Fruit fly (Drosophila melanogaster): ENCODE data around the gene CG12111.

dm6 chrX:8534734-8535133, 36.0 kb downstream of the CG12111 start:
- TF ChIP-seq Myc (optimal IDR thresholded peaks at IDR 0.05): no peak
- no peak for TF ChIP-seq ttk (optimal IDR thresholded peaks at IDR 0.05)
- TF ChIP-seq psq (optimal IDR thresholded peaks at IDR 0.05): no peak
- no peak for TF ChIP-seq h (optimal IDR thresholded peaks at IDR 0.05)
- TF ChIP-seq insv (optimal IDR thresholded peaks at IDR 0.05): no peak
- no peak for TF ChIP-seq Sin3A (optimal IDR thresholded peaks at IDR 0.05)

All from Kc167 (cell line).